Worm (Caenorhabditis elegans): ENCODE measurements around the gene Y42H9AR.2.

DNA sequence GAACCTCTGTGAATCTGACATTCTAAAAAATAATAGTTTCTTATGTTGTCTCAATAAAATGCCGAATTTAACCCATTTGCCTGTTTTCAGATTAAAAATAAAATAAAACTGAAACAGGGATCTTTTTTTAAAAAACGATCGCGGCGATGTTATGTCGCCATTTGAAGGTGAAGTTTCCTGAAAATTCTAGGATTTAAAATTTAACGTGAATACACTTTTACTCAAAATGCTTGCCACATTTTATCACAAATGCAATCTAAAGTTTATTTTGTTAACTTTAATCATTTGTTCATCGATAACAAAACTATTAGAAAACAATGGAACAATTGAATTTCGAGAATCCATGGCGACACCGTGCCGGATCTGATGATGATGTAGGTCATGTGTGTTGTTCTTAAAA is at the start of gene Y42H9AR.2:
- TF ChIP-seq ceh-82 (tag; optimal IDR thresholded peaks at IDR 0.05) (no peak), ztf-4 (tag; optimal IDR thresholded peaks at IDR 0.05) (no peak), blmp-1 (tag; optimal IDR thresholded peaks at IDR 0.05; ENCODE audit: insufficient read depth) (no peak), ama-1 (optimal IDR thresholded peaks at IDR 0.05) (no peak), aly-2 (tag; optimal IDR thresholded peaks at IDR 0.05) (no peak), nhr-77 (tag; optimal IDR thresholded peaks at IDR 0.05) (no peak), nhr-11 (tag; optimal IDR thresholded peaks at IDR 0.05) (no peak), egl-27 (tag; optimal IDR thresholded peaks at IDR 0.05) (no peak), nhr-237 (tag; optimal IDR thresholded peaks at IDR 0.05) (no peak), lin-39 (tag; optimal IDR thresholded peaks at IDR 0.05) (no peak), unc-39 (tag; optimal IDR thresholded peaks at IDR 0.05) (no peak), Y55F3AM.14 (GFP tag; optimal IDR thresholded peaks at IDR 0.05) (no peak), unc-55 (GFP tag; optimal IDR thresholded peaks at IDR 0.05) (no peak), lin-11 (tag; optimal IDR thresholded peaks at IDR 0.05) (no peak)

All from whole organism, L2 larva.